Worm (Caenorhabditis elegans): ENCODE measurements around the gene mlc-5.

DNA sequence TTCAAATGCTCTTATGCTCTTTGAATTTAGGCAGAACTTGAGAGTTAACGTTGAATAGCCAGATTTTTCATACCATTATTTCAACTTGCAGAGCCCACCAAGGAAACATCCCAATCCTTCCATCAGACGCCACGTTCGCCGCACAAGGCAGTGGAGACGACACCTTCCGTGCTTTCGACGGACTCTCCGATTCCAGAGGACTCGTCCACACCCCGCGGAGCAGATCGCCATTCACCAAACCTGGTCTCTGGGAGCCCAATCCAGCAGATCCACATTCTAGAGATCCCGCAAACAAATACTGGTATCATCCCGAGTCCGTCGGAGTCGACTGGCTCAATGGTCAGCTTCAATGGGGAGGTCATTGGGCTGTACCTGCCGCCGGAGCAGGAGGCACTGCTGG, 43.0 kb upstream of the mlc-5 start:
- TF ChIP-seq egl-18 (GFP tag; IDR thresholded peaks at IDR 0.05) (no peak), lin-35 (GFP tag; optimal IDR thresholded peaks at IDR 0.05) (no peak), cebp-1 (GFP tag; IDR thresholded peaks at IDR 0.05) (no peak), cebp-1 (tag; optimal IDR thresholded peaks at IDR 0.05) (no peak), chd-7 (tag; optimal IDR thresholded peaks at IDR 0.05) (no peak), hmg-1.2 (GFP tag; IDR thresholded peaks at IDR 0.05) (no peak), snpc-4 (GFP tag; optimal IDR thresholded peaks at IDR 0.05) (no peak), snpc-4 (tag; optimal IDR thresholded peaks at IDR 0.05) (no peak), athp-1 (tag; optimal IDR thresholded peaks at IDR 0.05) (no peak), pha-4 (tag; optimal IDR thresholded peaks at IDR 0.05) (no peak), bed-1 (GFP tag; IDR thresholded peaks at IDR 0.05) (no peak)

All from whole organism, young adult.